Fruit fly (Drosophila melanogaster) whole organism, embryonic: ENCODE measurements around the gene mdu.

ENCODE experiments used
- B-H2 ChIP-seq: fragments of 200-800 bp; sonication (Bioruptor generic); optimal IDR thresholded peaks from 2 replicates; lab custom pipeline; 2018; ENCODE audit warnings: missing biosample characterization, mild to moderate bottlenecking, missing genetic modification characterization
- Bgb ChIP-seq: fragments of 200-800 bp; sonication (Bioruptor generic); IDR thresholded peaks from 2 replicates; pipeline ENCODE4 v1.3.6; 2022; ENCODE audit warnings: missing biosample characterization, missing genetic modification characterization; ENCODE audit not compliant: partially characterized antibody
- C15 ChIP-seq: fragments of 200-800 bp; sonication (Bioruptor generic); IDR thresholded peaks from 3 replicates; pipeline ENCODE4 v1.3.6; 2022; ENCODE audit warnings: missing biosample characterization, missing genetic modification characterization
- CG10366 ChIP-seq: fragments of 200-800 bp; sonication (Bioruptor generic); IDR thresholded peaks from 2 replicates; pipeline ENCODE4 v1.3.6; 2022; ENCODE audit warnings: missing biosample characterization, missing genetic modification characterization
- CG10543 ChIP-seq: fragments of 200-800 bp; sonication (Bioruptor generic); optimal IDR thresholded peaks from 3 replicates; lab custom pipeline; 2017; ENCODE audit warnings: missing biosample characterization, mild to moderate bottlenecking, missing genetic modification characterization, moderate library complexity
- CG10959 ChIP-seq: fragments of 200-800 bp; sonication (Bioruptor generic); IDR thresholded peaks from 2 replicates; pipeline ENCODE4 v1.3.6; 2022; ENCODE audit warnings: missing biosample characterization, missing genetic modification characterization
- CG11093 ChIP-seq: fragments of 200-800 bp; sonication (Bioruptor generic); IDR thresholded peaks from 3 replicates; pipeline ENCODE4 v1.3.6; 2022; ENCODE audit warnings: missing biosample characterization, missing genetic modification characterization
- CG14667 ChIP-seq: fragments of 200-800 bp; sonication (Bioruptor generic); IDR thresholded peaks from 2 replicates; pipeline ENCODE4 v1.3.6; 2022; ENCODE audit warnings: missing biosample characterization, missing genetic modification characterization
- CG16815 ChIP-seq: fragments of 200-800 bp; sonication (Bioruptor generic); optimal IDR thresholded peaks from 3 replicates; lab custom pipeline; 2017; ENCODE audit warnings: missing biosample characterization, mild to moderate bottlenecking, missing genetic modification characterization
- CG3163 ChIP-seq: fragments of 200-800 bp; sonication (Bioruptor generic); optimal IDR thresholded peaks from 3 replicates; lab custom pipeline; 2016; ENCODE audit warnings: missing biosample characterization, missing genetic modification characterization
- CG3726 ChIP-seq: fragments of 200-800 bp; sonication (Bioruptor generic); IDR thresholded peaks from 3 replicates; pipeline ENCODE4, ENCODE4 v1.3.6; 2022; ENCODE audit warnings: missing biosample characterization, missing genetic modification characterization
- CG3847 ChIP-seq: fragments of 200-800 bp; sonication (Bioruptor generic); IDR thresholded peaks from 2 replicates; pipeline ENCODE4 v1.3.6; 2022; ENCODE audit warnings: missing biosample characterization, missing genetic modification characterization
- CG5180 ChIP-seq: fragments of 200-800 bp; sonication (Bioruptor generic); optimal IDR thresholded peaks from 3 replicates; lab custom pipeline; 2017; ENCODE audit warnings: missing biosample characterization, missing genetic modification characterization, mild to moderate bottlenecking, moderate library complexity, missing genetic modification reagents
- CG5953 ChIP-seq: fragments of 200-800 bp; sonication (Bioruptor generic); IDR thresholded peaks from 2 replicates; pipeline ENCODE4 v1.3.6; 2022; ENCODE audit warnings: missing biosample characterization, missing genetic modification characterization
- CG7839 ChIP-seq: fragments of 200-800 bp; sonication (Bioruptor generic); optimal IDR thresholded peaks from 3 replicates; lab custom pipeline; 2018; ENCODE audit warnings: missing biosample characterization, mild to moderate bottlenecking, missing genetic modification characterization, moderate library complexity
- CG7928 ChIP-seq: fragments of 200-800 bp; sonication (Bioruptor generic); optimal IDR thresholded peaks from 2 replicates; lab custom pipeline; 2017; ENCODE audit warnings: missing biosample characterization, mild to moderate bottlenecking, missing genetic modification characterization
- CG8281 ChIP-seq: fragments of 200-800 bp; sonication (Bioruptor generic); optimal IDR thresholded peaks from 2 replicates; lab custom pipeline; 2018; ENCODE audit warnings: missing biosample characterization, mild to moderate bottlenecking, missing genetic modification characterization, moderate library complexity
- CG8765 ChIP-seq: fragments of 200-800 bp; sonication (Bioruptor generic); IDR thresholded peaks from 2 replicates; pipeline ENCODE4 v1.3.6; 2022; ENCODE audit warnings: missing biosample characterization, missing genetic modification characterization
- CG8924 ChIP-seq: fragments of 200-800 bp; optimal IDR thresholded peaks from 3 replicates; lab custom pipeline; 2019; ENCODE audit warnings: missing biosample characterization, mild to moderate bottlenecking, missing genetic modification characterization, moderate library complexity
- CG9437 ChIP-seq: fragments of 200-800 bp; sonication (Bioruptor generic); optimal IDR thresholded peaks from 2 replicates; lab custom pipeline; 2018; ENCODE audit warnings: missing biosample characterization, mild to moderate bottlenecking, missing genetic modification characterization
- CG9817 ChIP-seq: fragments of 200-800 bp; sonication (Bioruptor generic); optimal IDR thresholded peaks from 2 replicates; lab custom pipeline; 2018; ENCODE audit warnings: missing biosample characterization, mild to moderate bottlenecking, missing genetic modification characterization, moderate library complexity
- Dfd ChIP-seq, 2 experiments: fragments of >200 bp; optimal IDR thresholded peaks; 2 replicates each; lab custom pipeline; 2017; ENCODE audit warnings: missing biosample characterization in 2 of 2, missing genetic modification characterization in 2 of 2
- Dip3 ChIP-seq: fragments of 200-800 bp; sonication (Bioruptor generic); optimal IDR thresholded peaks from 3 replicates; lab custom pipeline; 2016; ENCODE audit warnings: missing biosample characterization, missing genetic modification characterization
- Myb ChIP-seq: fragments of 200-800 bp; sonication (Bioruptor generic); optimal IDR thresholded peaks from 2 replicates; lab custom pipeline; 2016; ENCODE audit warnings: missing biosample characterization, missing genetic modification characterization
- Oli ChIP-seq: fragments of 200-800 bp; sonication (Bioruptor generic); optimal IDR thresholded peaks from 2 replicates; lab custom pipeline; 2018; ENCODE audit warnings: missing biosample characterization, mild to moderate bottlenecking, missing genetic modification characterization, moderate library complexity
- Trl ChIP-seq, 3 experiments: fragments of >200 bp in 2 of 3; fragments of 200-800 bp in 1 of 3; sonication (Bioruptor generic) in 1 of 3; optimal IDR thresholded peaks; 2 replicates in 1 of 3; 3 replicates in 2 of 3; lab custom pipeline; 2016 to 2017; ENCODE audit warnings: missing biosample characterization in 1 of 3, missing genetic modification characterization in 1 of 3
- Xbp1 ChIP-seq: fragments of 200-800 bp; sonication (Bioruptor generic); optimal IDR thresholded peaks from 3 replicates; lab custom pipeline; 2016; ENCODE audit warnings: missing biosample characterization, mild to moderate bottlenecking, missing genetic modification characterization
- Xrp1 ChIP-seq: fragments of 200-800 bp; sonication (Bioruptor generic); IDR thresholded peaks from 2 replicates; pipeline ENCODE4 v1.3.6; 2022; ENCODE audit warnings: missing biosample characterization, missing genetic modification characterization
- abd-A ChIP-seq: fragments of 200-800 bp; sonication (Bioruptor generic); optimal IDR thresholded peaks from 3 replicates; lab custom pipeline; 2019; ENCODE audit warnings: missing biosample characterization, mild to moderate bottlenecking, missing genetic modification characterization, moderate library complexity
- amos ChIP-seq: fragments of 200-800 bp; sonication (Bioruptor generic); IDR thresholded peaks from 2 replicates; pipeline ENCODE4 v1.3.6; 2022; ENCODE audit warnings: missing biosample characterization, missing genetic modification characterization; ENCODE audit not compliant: partially characterized antibody
- aop ChIP-seq: fragments of 200-800 bp; sonication (Bioruptor generic); IDR thresholded peaks from 2 replicates; pipeline ENCODE4 v1.3.6; 2022; ENCODE audit warnings: missing biosample characterization, missing genetic modification characterization
- br ChIP-seq: fragments of >200 bp; optimal IDR thresholded peaks from 2 replicates; lab custom pipeline; 2017
- bsh ChIP-seq, 2 experiments: fragments of 200-800 bp; sonication (Bioruptor generic); optimal IDR thresholded peaks; 2 replicates each; lab custom pipeline; 2017 to 2018; ENCODE audit warnings: mild to moderate bottlenecking in 2 of 2, missing biosample characterization in 2 of 2, missing genetic modification characterization in 2 of 2, moderate library complexity in 1 of 2
- ci ChIP-seq: fragments of 200-800 bp; sonication (Bioruptor generic); IDR thresholded peaks from 3 replicates; pipeline ENCODE4 v1.3.6; 2022; ENCODE audit warnings: missing biosample characterization, missing genetic modification characterization
- crc ChIP-seq: fragments of 200-800 bp; sonication (Bioruptor generic); optimal IDR thresholded peaks from 2 replicates; lab custom pipeline; 2016; ENCODE audit warnings: missing biosample characterization, missing genetic modification characterization
- cwo ChIP-seq: fragments of 200-800 bp; sonication (Bioruptor generic); optimal IDR thresholded peaks from 3 replicates; lab custom pipeline; 2017; ENCODE audit warnings: missing biosample characterization, missing genetic modification characterization, mild to moderate bottlenecking, moderate library complexity, missing genetic modification reagents
- dan ChIP-seq: fragments of 200-800 bp; sonication (Bioruptor generic); IDR thresholded peaks from 2 replicates; pipeline ENCODE4 v1.3.6; 2022; ENCODE audit warnings: missing biosample characterization, missing genetic modification characterization
- danr ChIP-seq: fragments of 200-800 bp; sonication (Bioruptor generic); IDR thresholded peaks from 2 replicates; pipeline ENCODE4 v1.3.6; 2022; ENCODE audit warnings: missing biosample characterization, missing genetic modification characterization
- ems ChIP-seq: fragments of 200-800 bp; sonication (Bioruptor generic); optimal IDR thresholded peaks from 3 replicates; lab custom pipeline; 2016; ENCODE audit warnings: missing biosample characterization, missing genetic modification characterization
- gem ChIP-seq: fragments of 200-800 bp; sonication (Bioruptor generic); optimal IDR thresholded peaks from 2 replicates; lab custom pipeline; 2019; ENCODE audit warnings: missing biosample characterization, mild to moderate bottlenecking, missing genetic modification characterization, moderate library complexity
- gfzf ChIP-seq: fragments of 200-800 bp; sonication (Bioruptor generic); optimal IDR thresholded peaks from 2 replicates; lab custom pipeline; 2016; ENCODE audit warnings: missing biosample characterization, mild to moderate bottlenecking, missing genetic modification characterization, moderate library complexity
- grn ChIP-seq: fragments of 200-800 bp; sonication (Bioruptor generic); optimal IDR thresholded peaks from 3 replicates; lab custom pipeline; 2017; ENCODE audit warnings: missing biosample characterization, missing genetic modification characterization
- hb ChIP-seq: fragments of 200-800 bp; sonication (Bioruptor generic); IDR thresholded peaks from 3 replicates; pipeline ENCODE4 v1.3.6; 2022; ENCODE audit warnings: missing biosample characterization, missing genetic modification characterization; ENCODE audit not compliant: partially characterized antibody
- ken ChIP-seq: fragments of 200-800 bp; sonication (Bioruptor generic); IDR thresholded peaks from 3 replicates; pipeline ENCODE4 v1.3.6; 2022; ENCODE audit warnings: missing biosample characterization, missing genetic modification characterization
- nmo ChIP-seq: fragments of 200-800 bp; sonication (Bioruptor generic); optimal IDR thresholded peaks from 2 replicates; lab custom pipeline; 2018; ENCODE audit warnings: missing biosample characterization, mild to moderate bottlenecking, missing genetic modification characterization, moderate library complexity
- peb ChIP-seq: fragments of 200-800 bp; sonication (Bioruptor generic); IDR thresholded peaks from 2 replicates; pipeline ENCODE4 v1.3.6; 2022; ENCODE audit warnings: missing biosample characterization, missing genetic modification characterization
- row ChIP-seq: fragments of 200-800 bp; sonication (Bioruptor generic); IDR thresholded peaks from 3 replicates; pipeline ENCODE4 v1.3.6; 2022; ENCODE audit warnings: missing biosample characterization, missing genetic modification characterization
- salm ChIP-seq: fragments of 200-800 bp; sonication (Bioruptor generic); optimal IDR thresholded peaks from 2 replicates; lab custom pipeline; 2018; ENCODE audit warnings: missing biosample characterization, mild to moderate bottlenecking, missing genetic modification characterization
- slp2 ChIP-seq: fragments of 200-800 bp; sonication (Bioruptor generic); optimal IDR thresholded peaks from 2 replicates; lab custom pipeline; 2016; ENCODE audit warnings: missing biosample characterization, missing genetic modification characterization
- sob ChIP-seq: fragments of 200-800 bp; sonication (Bioruptor generic); IDR thresholded peaks from 2 replicates; pipeline ENCODE4 v1.3.6; 2022; ENCODE audit warnings: missing biosample characterization, missing genetic modification characterization
- tio ChIP-seq: fragments of 200-800 bp; sonication (Bioruptor generic); optimal IDR thresholded peaks from 2 replicates; lab custom pipeline; 2017; ENCODE audit warnings: missing biosample characterization, missing genetic modification characterization, inconsistent platforms
- vnd ChIP-seq: fragments of 200-800 bp; sonication (Bioruptor generic); IDR thresholded peaks from 3 replicates; pipeline ENCODE4 v1.3.6; 2022; ENCODE audit warnings: missing biosample characterization, missing genetic modification characterization; ENCODE audit not compliant: partially characterized antibody

The mdu gene

DNA sequence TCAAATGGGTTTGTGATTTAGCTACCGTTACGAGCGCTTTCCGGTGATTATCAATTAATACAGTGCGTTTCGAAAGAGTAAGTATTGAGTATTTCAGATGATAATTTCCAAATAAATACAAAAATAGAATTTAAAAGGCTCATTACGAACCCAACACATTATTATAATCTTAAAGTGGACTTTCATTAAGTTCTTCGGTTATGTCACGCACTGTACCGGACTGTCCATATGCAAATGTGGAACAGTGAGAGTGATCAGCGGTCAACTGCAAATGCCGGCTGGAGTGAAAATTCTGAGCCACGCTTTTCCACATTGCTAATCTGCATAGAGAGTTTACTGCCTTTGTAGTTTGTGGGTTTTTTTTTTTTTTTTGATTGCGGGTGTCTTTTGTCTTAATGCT, 43.3 kb upstream of the mdu start (continued):
- no peak for TF ChIP-seq CG10543 (GFP tag; lab: Kevin White, UChicago)
- peak; percentile 43 for TF ChIP-seq CG7839 (tag; lab: Kevin White, UChicago)
- TF ChIP-seq CG3847, result no peak
- TF ChIP-seq tio (GFP tag; lab: Kevin White, UChicago), result no peak
- no peak for TF ChIP-seq CG7928 (GFP tag; lab: Kevin White, UChicago)
- no peak for TF ChIP-seq B-H2 (GFP tag; lab: Kevin White, UChicago)
- TF ChIP-seq danr (GFP tag; lab: Robert Waterston, UW), result no peak
- no peak for TF ChIP-seq vnd (GFP tag; lab: Robert Waterston, UW)
- no peak for TF ChIP-seq amos (GFP tag; lab: Robert Waterston, UW)
- no peak; the same call in 1 of the 2 replicates for TF ChIP-seq CG10366 (GFP tag; lab: Robert Waterston, UW)
- no peak for TF ChIP-seq br
- TF ChIP-seq ems (GFP tag; lab: Kevin White, UChicago), result no peak
- TF ChIP-seq grn, result no peak
- no peak for TF ChIP-seq Xbp1 (GFP tag; lab: Kevin White, UChicago)
- TF ChIP-seq crc (GFP tag; lab: Kevin White, UChicago), result no peak
- no peak for TF ChIP-seq CG16815
- TF ChIP-seq Trl (optimal IDR thresholded peaks at IDR 0.05; lab: Kevin White, UChicago), result no peak
- TF ChIP-seq Trl (GFP tag; optimal IDR thresholded peaks at IDR 0.05; lab: Kevin White, UChicago), result no peak
- TF ChIP-seq ci (GFP tag; lab: Robert Waterston, UW), result 0 out of 3 replicates have a peak, but pooled peaks have one; percentile 35
- TF ChIP-seq CG5953, result no peak
- no peak for TF ChIP-seq Myb (GFP tag; lab: Kevin White, UChicago)
- TF ChIP-seq dan (GFP tag; lab: Robert Waterston, UW), result no peak
- TF ChIP-seq CG8765, result no peak
- TF ChIP-seq sob (GFP tag; lab: Robert Waterston, UW), result no peak
- TF ChIP-seq CG14667 (GFP tag; lab: Robert Waterston, UW), result no peak
- no peak for TF ChIP-seq Dfd (GFP tag; optimal IDR thresholded peaks at IDR 0.05; lab: Kevin White, UChicago)
- TF ChIP-seq bsh (GFP tag; optimal IDR thresholded peaks at IDR 0.05; lab: Kevin White, UChicago), result peak in 1 of 2 experiments; percentile 48
- TF ChIP-seq abd-A (tag; lab: Kevin White, UChicago), result no peak
- TF ChIP-seq CG8924 (tag; lab: Kevin White, UChicago), result no peak
- no peak for TF ChIP-seq CG3726 (GFP tag; lab: Robert Waterston, UW)
- TF ChIP-seq row (GFP tag; lab: Robert Waterston, UW), result peak; percentile 31; the same call in 1 of the 3 replicates
- no peak for TF ChIP-seq ken (GFP tag; lab: Robert Waterston, UW)
- peak; percentile 29 for TF ChIP-seq nmo (GFP tag; lab: Kevin White, UChicago)
- TF ChIP-seq CG5180 (GFP tag; lab: Kevin White, UChicago), result no peak
- no peak for TF ChIP-seq Bgb (GFP tag; lab: Robert Waterston, UW)
- no peak for TF ChIP-seq peb (GFP tag; lab: Robert Waterston, UW)
- TF ChIP-seq CG9817, result no peak
- TF ChIP-seq CG9437 (GFP tag; lab: Kevin White, UChicago), result no peak
- TF ChIP-seq C15 (GFP tag; lab: Robert Waterston, UW), result no peak
- TF ChIP-seq CG8281 (tag; lab: Kevin White, UChicago), result no peak
- TF ChIP-seq Dip3, result no peak
- no peak for TF ChIP-seq gfzf (GFP tag; lab: Kevin White, UChicago)
- TF ChIP-seq slp2 (GFP tag; lab: Kevin White, UChicago), result no peak
- TF ChIP-seq Xrp1 (GFP tag; lab: Robert Waterston, UW), result peak; percentile 23; the same call in 1 of the 2 replicates
- no peak for TF ChIP-seq CG11093 (GFP tag; lab: Robert Waterston, UW)
- no peak for TF ChIP-seq hb (GFP tag; lab: Robert Waterston, UW)
- peak; percentile 18 for TF ChIP-seq Oli (tag; lab: Kevin White, UChicago)
- TF ChIP-seq CG10959, result no peak
- TF ChIP-seq CG3163 (GFP tag; lab: Kevin White, UChicago), result no peak
- TF ChIP-seq gem (tag; lab: Kevin White, UChicago), result peak; percentile 32
- TF ChIP-seq aop (GFP tag; lab: Robert Waterston, UW), result no peak
- no peak for TF ChIP-seq cwo (GFP tag; lab: Kevin White, UChicago)
- no peak for TF ChIP-seq salm
